Fruit fly (Drosophila melanogaster): ENCODE results near the gene CG13907.

Gene CG13907

dm6 chr3L:857063-858015 is 24.5 kb downstream of the CG13907 start, which contains the start of gene dpr20 (continued):
- peak; percentile 70 for TF ChIP-seq Poxn (GFP tag; IDR thresholded peaks at IDR 0.05)
- no peak for TF ChIP-seq hkb (optimal IDR thresholded peaks at IDR 0.05)
- TF ChIP-seq hkb (GFP tag; IDR thresholded peaks at IDR 0.05), result peak; percentile 89
- TF ChIP-seq Optix (GFP tag; IDR thresholded peaks at IDR 0.05), result peak; percentile 87
- TF ChIP-seq unpg (GFP tag; optimal IDR thresholded peaks at IDR 0.05), result peak; percentile 78
- peak; percentile 3 for TF ChIP-seq CG33557 (GFP tag; optimal IDR thresholded peaks at IDR 0.05)
- peak; percentile 60 for TF ChIP-seq CG2712 (tag; optimal IDR thresholded peaks at IDR 0.05)
- peak; percentile 70 for TF ChIP-seq CG11504 (tag; optimal IDR thresholded peaks at IDR 0.05)
- no peak for TF ChIP-seq nerfin-2 (GFP tag; IDR thresholded peaks at IDR 0.05; ENCODE audit: partially characterized antibody)
- peak; percentile 82 for TF ChIP-seq CG2678 (tag; optimal IDR thresholded peaks at IDR 0.05)
- peak; percentile 76 for TF ChIP-seq CG11085 (GFP tag; IDR thresholded peaks at IDR 0.05)
- TF ChIP-seq CG17568 (GFP tag; optimal IDR thresholded peaks at IDR 0.05), result peak; percentile 26
- no peak for TF ChIP-seq vnd (GFP tag; IDR thresholded peaks at IDR 0.05; ENCODE audit: partially characterized antibody)
- peak; percentile 13 for TF ChIP-seq btn (GFP tag; optimal IDR thresholded peaks at IDR 0.05)
- TF ChIP-seq CG11456 (GFP tag; IDR thresholded peaks at IDR 0.05), result peak; percentile 95
- TF ChIP-seq ATbp (GFP tag; optimal IDR thresholded peaks at IDR 0.05), result peak; percentile 40
- TF ChIP-seq Dp (GFP tag; optimal IDR thresholded peaks at IDR 0.05), result no peak
- no peak for TF ChIP-seq grn (GFP tag; optimal IDR thresholded peaks at IDR 0.05)
- TF ChIP-seq tup (GFP tag; optimal IDR thresholded peaks at IDR 0.05), result peak; percentile 12
- peak; percentile 76 for TF ChIP-seq caup (GFP tag; optimal IDR thresholded peaks at IDR 0.05; ENCODE audit: severe bottlenecking)
- TF ChIP-seq al (GFP tag; IDR thresholded peaks at IDR 0.05), result peak; percentile 73
- TF ChIP-seq eyg (GFP tag; optimal IDR thresholded peaks at IDR 0.05), result peak; percentile 62
- TF ChIP-seq stwl (tag; optimal IDR thresholded peaks at IDR 0.05), result no peak
- TF ChIP-seq Awh (GFP tag; IDR thresholded peaks at IDR 0.05), result peak; percentile 88
- TF ChIP-seq Hr3 (GFP tag; optimal IDR thresholded peaks at IDR 0.05), result peak; percentile 64
- TF ChIP-seq Pdp1 (GFP tag; optimal IDR thresholded peaks at IDR 0.05), result peak; percentile 68 to 77
- peak; percentile 49 for TF ChIP-seq CG18262 (tag; optimal IDR thresholded peaks at IDR 0.05)
- TF ChIP-seq CG1233 (GFP tag; optimal IDR thresholded peaks at IDR 0.05), result peak; percentile 34
- TF ChIP-seq CG7987 (GFP tag; optimal IDR thresholded peaks at IDR 0.05), result peak; percentile 58
- TF ChIP-seq tna (GFP tag; IDR thresholded peaks at IDR 0.05; ENCODE audit: partially characterized antibody), result no peak
- TF ChIP-seq sisA (GFP tag; IDR thresholded peaks at IDR 0.05), result peak; percentile 85
- TF ChIP-seq danr (GFP tag; IDR thresholded peaks at IDR 0.05), result peak; percentile 48; the same call in 1 of the 2 replicates
- TF ChIP-seq CG4282 (GFP tag; optimal IDR thresholded peaks at IDR 0.05), result peak; percentile 15
- TF ChIP-seq sim (GFP tag; IDR thresholded peaks at IDR 0.05), result peak; percentile 10; the same call in 1 of the 2 replicates
- TF ChIP-seq crc (GFP tag; optimal IDR thresholded peaks at IDR 0.05), result peak; percentile 55
- TF ChIP-seq CG11247 (GFP tag; IDR thresholded peaks at IDR 0.05), result peak; percentile 87
- TF ChIP-seq usp (GFP tag; optimal IDR thresholded peaks at IDR 0.05), result no peak
- TF ChIP-seq Sox100B (GFP tag; optimal IDR thresholded peaks at IDR 0.05), result no peak
- TF ChIP-seq otp (GFP tag; IDR thresholded peaks at IDR 0.05), result peak; percentile 89
- peak; percentile 52 for TF ChIP-seq CG1602 (GFP tag; optimal IDR thresholded peaks at IDR 0.05)
- no peak for TF ChIP-seq Mad (GFP tag; optimal IDR thresholded peaks at IDR 0.05)
- peak; percentile 88 for TF ChIP-seq HLH3B (GFP tag; IDR thresholded peaks at IDR 0.05)
- TF ChIP-seq Hey (tag; optimal IDR thresholded peaks at IDR 0.05), result peak; percentile 14
- TF ChIP-seq her (GFP tag; optimal IDR thresholded peaks at IDR 0.05), result peak; percentile 73
- TF ChIP-seq ERR (GFP tag; optimal IDR thresholded peaks at IDR 0.05), result peak; percentile 56
- TF ChIP-seq crol (GFP tag; IDR thresholded peaks at IDR 0.05), result 0 out of 2 replicates have a peak, but pooled peaks have one; percentile 39
- peak; percentile 39 for TF ChIP-seq CG17802 (tag; optimal IDR thresholded peaks at IDR 0.05)
- peak; percentile 56 for TF ChIP-seq pnt (GFP tag; optimal IDR thresholded peaks at IDR 0.05)
- TF ChIP-seq br (optimal IDR thresholded peaks at IDR 0.05), result no peak
